Worm (Caenorhabditis elegans) whole organism, mixed stage, embryonic: ENCODE measurements around the gene B0507.4.

Experiments used
- M03D4.4 ChIP-seq: sonication (generic microtip); optimal IDR thresholded peaks from 2 replicates; lab custom pipeline; 2017; ENCODE audit warnings: mild to moderate bottlenecking, missing genetic modification characterization, missing compliant biosample characterization
- bed-3 ChIP-seq: fragments of 200-800 bp; sonication (Bioruptor generic); optimal IDR thresholded peaks from 3 replicates; lab custom pipeline; 2018; ENCODE audit warnings: mild to moderate bottlenecking, missing genetic modification characterization, moderate library complexity, missing compliant biosample characterization
- blmp-1 ChIP-seq: fragments of 150-350 bp; optimal IDR thresholded peaks from 2 replicates; lab custom pipeline; 2014; ENCODE audit warnings: missing biosample characterization, missing genetic modification characterization
- ceh-39 ChIP-seq: fragments of 150-350 bp; optimal IDR thresholded peaks from 2 replicates; lab custom pipeline; 2014; ENCODE audit warnings: missing biosample characterization, missing genetic modification characterization
- ceh-43 ChIP-seq: fragments of 200-800 bp; sonication (Bioruptor generic); optimal IDR thresholded peaks from 2 replicates; lab custom pipeline; 2018; ENCODE audit warnings: mild to moderate bottlenecking, missing genetic modification characterization, moderate library complexity, missing compliant biosample characterization
- ceh-83 ChIP-seq: fragments of 200-800 bp; sonication (Bioruptor generic); optimal IDR thresholded peaks from 2 replicates; lab custom pipeline; 2018; ENCODE audit warnings: mild to moderate bottlenecking, missing genetic modification characterization, missing compliant biosample characterization
- ces-1 ChIP-seq: fragments of 150-350 bp; optimal IDR thresholded peaks from 2 replicates; lab custom pipeline; 2014; ENCODE audit warnings: missing biosample characterization, missing genetic modification reagents, missing genetic modification characterization
- cnd-1 ChIP-seq: fragments of 200-800 bp; sonication (Bioruptor generic); optimal IDR thresholded peaks from 2 replicates; lab custom pipeline; 2018; ENCODE audit warnings: mild to moderate bottlenecking, missing genetic modification characterization, missing compliant biosample characterization
- drap-1 ChIP-seq: fragments of 200-800 bp; sonication (Bioruptor generic); optimal IDR thresholded peaks from 3 replicates; lab custom pipeline; 2018; ENCODE audit warnings: mild to moderate bottlenecking, missing genetic modification characterization, missing compliant biosample characterization
- flh-1 ChIP-seq: fragments of 200-800 bp; sonication (Bioruptor generic); optimal IDR thresholded peaks from 2 replicates; lab custom pipeline; 2018; ENCODE audit warnings: mild to moderate bottlenecking, missing genetic modification characterization, moderate library complexity, missing compliant biosample characterization
- ham-2 ChIP-seq: fragments of 200-800 bp; sonication (Bioruptor generic); optimal IDR thresholded peaks from 2 replicates; lab custom pipeline; 2018; ENCODE audit warnings: mild to moderate bottlenecking, missing genetic modification characterization, missing compliant biosample characterization
- hlh-1 ChIP-seq: fragments of 150-350 bp; optimal IDR thresholded peaks from 2 replicates; lab custom pipeline; 2014; ENCODE audit warnings: missing biosample characterization, missing genetic modification reagents, missing genetic modification characterization
- lin-13 ChIP-seq: fragments of 150-350 bp; optimal IDR thresholded peaks from 2 replicates; lab custom pipeline; 2014; ENCODE audit warnings: missing biosample characterization, missing genetic modification characterization
- lsy-2 ChIP-seq: fragments of 150-350 bp; optimal IDR thresholded peaks from 2 replicates; lab custom pipeline; 2014; ENCODE audit warnings: missing biosample characterization, missing genetic modification characterization
- mab-5 ChIP-seq: fragments of 150-350 bp; optimal IDR thresholded peaks from 2 replicates; lab custom pipeline; 2014; ENCODE audit warnings: missing biosample characterization, missing genetic modification characterization
- mep-1 ChIP-seq: fragments of 150-350 bp; optimal IDR thresholded peaks from 2 replicates; lab custom pipeline; 2017; ENCODE audit warnings: missing biosample characterization, missing genetic modification reagents, missing genetic modification characterization, inconsistent platforms
- mls-2 ChIP-seq: sonication (generic microtip); optimal IDR thresholded peaks from 2 replicates; lab custom pipeline; 2016; ENCODE audit warnings: mild to moderate bottlenecking, missing genetic modification characterization, moderate library complexity, missing compliant biosample characterization
- nhr-2 ChIP-seq: fragments of 150-350 bp; optimal IDR thresholded peaks from 2 replicates; lab custom pipeline; 2014; ENCODE audit warnings: missing biosample characterization, missing genetic modification characterization
- nhr-237 ChIP-seq: fragments of 150-350 bp; optimal IDR thresholded peaks from 2 replicates; lab custom pipeline; 2014; ENCODE audit warnings: missing biosample characterization, missing genetic modification characterization
- nhr-28 ChIP-seq: fragments of 150-350 bp; optimal IDR thresholded peaks from 2 replicates; lab custom pipeline; 2014; ENCODE audit warnings: missing biosample characterization, missing genetic modification characterization
- nhr-76 ChIP-seq: sonication (generic microtip); optimal IDR thresholded peaks from 2 replicates; lab custom pipeline; 2017; ENCODE audit warnings: missing biosample characterization, missing genetic modification characterization
- pha-4 ChIP-seq: fragments of 150-350 bp; optimal IDR thresholded peaks from 2 replicates; lab custom pipeline; 2018; ENCODE audit warnings: missing biosample characterization, missing genetic modification reagents, missing genetic modification characterization
- sem-2 ChIP-seq: fragments of 200-800 bp; sonication (Bioruptor generic); optimal IDR thresholded peaks from 2 replicates; lab custom pipeline; 2018; ENCODE audit warnings: mild to moderate bottlenecking, missing genetic modification characterization, missing compliant biosample characterization
- snpc-4 ChIP-seq: fragments of 150-350 bp; optimal IDR thresholded peaks from 2 replicates; lab custom pipeline; 2014; ENCODE audit warnings: missing biosample characterization, missing genetic modification characterization
- sptf-1 ChIP-seq: sonication (generic microtip); optimal IDR thresholded peaks from 2 replicates; lab custom pipeline; 2017; ENCODE audit warnings: mild to moderate bottlenecking, missing genetic modification characterization, moderate library complexity, missing compliant biosample characterization
- tbx-8 ChIP-seq: fragments of 200-800 bp; sonication (Bioruptor generic); optimal IDR thresholded peaks from 2 replicates; lab custom pipeline; 2018; ENCODE audit warnings: mild to moderate bottlenecking, missing genetic modification characterization, moderate library complexity, missing compliant biosample characterization
- unc-120 ChIP-seq: sonication (generic microtip); optimal IDR thresholded peaks from 2 replicates; lab custom pipeline; 2017; ENCODE audit warnings: missing genetic modification characterization, missing compliant biosample characterization; ENCODE audit not compliant: poor library complexity, severe bottlenecking
- unc-39 ChIP-seq: fragments of 150-350 bp; optimal IDR thresholded peaks from 2 replicates; lab custom pipeline; 2014; ENCODE audit warnings: missing biosample characterization, missing genetic modification characterization
- unc-62 ChIP-seq: fragments of 150-350 bp; optimal IDR thresholded peaks from 2 replicates; lab custom pipeline; 2014; ENCODE audit warnings: missing biosample characterization, missing genetic modification reagents, missing genetic modification characterization
- zip-8 ChIP-seq: fragments of 150-350 bp; optimal IDR thresholded peaks from 2 replicates; lab custom pipeline; 2014; ENCODE audit warnings: missing biosample characterization, missing genetic modification characterization
- ztf-11 ChIP-seq: fragments of 150-350 bp; optimal IDR thresholded peaks from 2 replicates; lab custom pipeline; 2014; ENCODE audit warnings: missing biosample characterization, missing genetic modification characterization

Gene B0507.4

ce11 chrV:8729100-8729499 lies 25.7 kb upstream of the B0507.4 start, which contains the start of gene ZC196.5:
ZC196.5 (plus strand) TSS chrV:8729400.
- no peak for TF ChIP-seq mab-5 (tag; lab: Kevin White, UChicago)
- TF ChIP-seq ceh-39 (tag; lab: Kevin White, UChicago), result no peak
- no peak for TF ChIP-seq unc-62 (GFP tag; lab: Kevin White, UChicago)
- TF ChIP-seq unc-120 (tag; lab: Kevin White, UChicago), result no peak
- no peak for TF ChIP-seq nhr-76 (tag; lab: Kevin White, UChicago)
- no peak for TF ChIP-seq nhr-237
- no peak for TF ChIP-seq M03D4.4 (tag; lab: Kevin White, UChicago)
- no peak for TF ChIP-seq bed-3 (GFP tag; lab: Kevin White, UChicago)
- TF ChIP-seq cnd-1, result no peak
- no peak for TF ChIP-seq lsy-2 (tag; lab: Kevin White, UChicago)
- no peak for TF ChIP-seq pha-4 (tag; lab: Kevin White, UChicago)
- TF ChIP-seq snpc-4 (tag; lab: Kevin White, UChicago), result no peak
- no peak for TF ChIP-seq mls-2 (tag; lab: Kevin White, UChicago)
- TF ChIP-seq unc-39 (tag; lab: Kevin White, UChicago), result no peak
- no peak for TF ChIP-seq ces-1 (GFP tag; lab: Kevin White, UChicago)
- no peak for TF ChIP-seq ham-2 (GFP tag; lab: Kevin White, UChicago)

DNA sequence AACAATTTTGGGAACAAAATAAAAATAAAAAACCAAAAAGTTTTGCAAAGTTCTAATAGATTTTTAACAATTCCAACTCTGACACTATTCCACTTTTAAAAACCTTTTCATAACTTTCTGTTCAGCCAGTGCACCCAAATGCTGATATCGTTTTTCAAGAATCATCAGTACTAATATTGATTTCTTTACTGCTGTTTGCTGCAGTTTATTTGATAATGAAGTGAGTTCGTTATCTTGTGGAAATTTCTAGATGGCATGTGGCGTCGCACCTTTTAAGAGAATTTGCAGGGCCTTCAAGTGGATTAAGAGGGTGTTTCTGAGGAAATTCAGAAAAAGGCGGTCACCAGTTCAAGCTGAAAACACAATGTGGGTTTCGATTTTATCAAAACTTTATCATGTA lies 23.8 kb upstream of the B0507.4 start:
- TF ChIP-seq nhr-2, result no peak
- TF ChIP-seq pha-4 (tag; lab: Kevin White, UChicago), result no peak
- no peak for TF ChIP-seq unc-120 (tag; lab: Kevin White, UChicago)
- no peak for TF ChIP-seq snpc-4 (tag; lab: Kevin White, UChicago)
- TF ChIP-seq nhr-76 (tag; lab: Kevin White, UChicago), result no peak
- TF ChIP-seq drap-1 (GFP tag; lab: Kevin White, UChicago), result no peak
- TF ChIP-seq hlh-1, result no peak
- TF ChIP-seq lin-13 (tag; lab: Kevin White, UChicago), result no peak
- no peak for TF ChIP-seq mls-2 (tag; lab: Kevin White, UChicago)
- TF ChIP-seq nhr-28, result no peak
- no peak for TF ChIP-seq sptf-1 (tag; lab: Kevin White, UChicago)
- TF ChIP-seq blmp-1 (tag; lab: Kevin White, UChicago), result no peak

- no peak for TF ChIP-seq tbx-8
- no peak for TF ChIP-seq M03D4.4 (tag; lab: Kevin White, UChicago)
- TF ChIP-seq nhr-76 (tag; lab: Kevin White, UChicago), result no peak
- no peak for TF ChIP-seq bed-3 (GFP tag; lab: Kevin White, UChicago)
- TF ChIP-seq zip-8, result no peak
- no peak for TF ChIP-seq ceh-43 (GFP tag; lab: Kevin White, UChicago)
- no peak for TF ChIP-seq pha-4 (tag; lab: Kevin White, UChicago)
- no peak for TF ChIP-seq nhr-28
- no peak for TF ChIP-seq ceh-83 (GFP tag; lab: Kevin White, UChicago)
- TF ChIP-seq sptf-1 (tag; lab: Kevin White, UChicago), result no peak
- no peak for TF ChIP-seq lsy-2 (tag; lab: Kevin White, UChicago)
- no peak for TF ChIP-seq mep-1
- no peak for TF ChIP-seq ces-1 (GFP tag; lab: Kevin White, UChicago)
- no peak for TF ChIP-seq blmp-1 (tag; lab: Kevin White, UChicago)
- TF ChIP-seq ztf-11 (tag; lab: Kevin White, UChicago), result no peak
- TF ChIP-seq mab-5 (tag; lab: Kevin White, UChicago), result no peak
- TF ChIP-seq flh-1 (GFP tag; lab: Kevin White, UChicago), result no peak
- TF ChIP-seq cnd-1, result no peak
- no peak for TF ChIP-seq unc-62 (GFP tag; lab: Kevin White, UChicago)
Measured at ce11 chrV:8732934-8733333, 21.8 kb upstream of the B0507.4 start, which contains the start of gene ZC196.4. ZC196.4 (plus strand) TSS chrV:8733106.

DNA sequence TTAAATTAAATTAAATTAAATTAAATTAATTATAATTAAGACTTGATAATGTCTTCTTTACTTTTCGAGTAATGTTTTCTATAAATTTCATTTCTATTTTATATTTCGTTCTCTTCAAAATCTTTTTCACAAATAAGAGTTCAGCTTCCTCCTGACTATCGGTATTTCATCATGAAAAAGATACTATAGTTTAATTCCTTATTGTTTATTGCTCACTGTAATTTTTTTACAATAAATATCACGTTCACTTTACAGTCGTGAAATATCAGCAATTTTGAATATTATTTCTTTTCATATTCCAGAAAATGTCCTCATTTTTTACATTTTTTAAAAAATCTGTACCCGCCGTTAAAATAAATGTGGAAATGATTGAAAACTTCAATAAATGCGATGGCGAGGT lies 18.4 kb upstream of the B0507.4 start, which contains the start of gene ZC196.3:
ZC196.3 (plus strand) TSS at position 301 of the 400 bp plus-strand sequence.
- TF ChIP-seq sptf-1 (tag; lab: Kevin White, UChicago), result no peak
- no peak for TF ChIP-seq mls-2 (tag; lab: Kevin White, UChicago)
- TF ChIP-seq lin-13 (tag; lab: Kevin White, UChicago), result no peak
- no peak for TF ChIP-seq tbx-8
- no peak for TF ChIP-seq ceh-43 (GFP tag; lab: Kevin White, UChicago)
- no peak for TF ChIP-seq nhr-2
- no peak for TF ChIP-seq bed-3 (GFP tag; lab: Kevin White, UChicago)
- TF ChIP-seq nhr-76 (tag; lab: Kevin White, UChicago), result no peak
- TF ChIP-seq unc-39 (tag; lab: Kevin White, UChicago), result no peak

- TF ChIP-seq unc-39 (tag; lab: Kevin White, UChicago), result no peak
- TF ChIP-seq snpc-4 (tag; lab: Kevin White, UChicago), result no peak
- no peak for TF ChIP-seq drap-1 (GFP tag; lab: Kevin White, UChicago)
- TF ChIP-seq unc-62 (GFP tag; lab: Kevin White, UChicago), result no peak
- no peak for TF ChIP-seq tbx-8
- TF ChIP-seq lsy-2 (tag; lab: Kevin White, UChicago), result no peak
- TF ChIP-seq ces-1 (GFP tag; lab: Kevin White, UChicago), result no peak
- no peak for TF ChIP-seq sem-2 (GFP tag; lab: Kevin White, UChicago)
- TF ChIP-seq hlh-1, result no peak
- no peak for TF ChIP-seq zip-8
- no peak for TF ChIP-seq ceh-83 (GFP tag; lab: Kevin White, UChicago)
Measured at ce11 chrV:8739136-8739535, 15.6 kb upstream of the B0507.4 start, which contains the start of gene ZC196.2. ZC196.2 (plus strand) TSS chrV:8739436.
